Worm (Caenorhabditis elegans) whole organism, midembryonic: Measurements from ENCODE around the gene T22F7.3.

Source experiments
- T22C8.4 ChIP-seq: fragments of 200-800 bp; sonication (Bioruptor generic); IDR thresholded peaks from 2 replicates; pipeline ENCODE4 v1.3.6; 2022; ENCODE audit warnings: missing genetic modification characterization, missing compliant biosample characterization
- cog-1 ChIP-seq: sonication (generic microtip); optimal IDR thresholded peaks from 2 replicates; lab custom pipeline; 2016; ENCODE audit warnings: missing genetic modification characterization, missing compliant biosample characterization
- flt-1 ChIP-seq: fragments of 200-800 bp; sonication (Bioruptor generic); IDR thresholded peaks from 2 replicates; pipeline ENCODE4 v1.3.6; 2022; ENCODE audit warnings: missing genetic modification characterization, missing compliant biosample characterization
- klf-2 ChIP-seq: fragments of 200-800 bp; sonication (Bioruptor generic); conservative IDR thresholded peaks from 2 replicates; pipeline ENCODE4 v1.3.6; 2022; ENCODE audit warnings: missing genetic modification reagents, missing genetic modification characterization, missing compliant biosample characterization
- med-1 ChIP-seq: sonication (generic microtip); optimal IDR thresholded peaks from 2 replicates; lab custom pipeline; 2017; ENCODE audit warnings: missing genetic modification characterization, mild to moderate bottlenecking, missing compliant biosample characterization, antibody characterized with exemption, missing genetic modification reagents; ENCODE audit not compliant: insufficient read depth
- ref-1 ChIP-seq: fragments of 200-800 bp; sonication (Bioruptor generic); conservative IDR thresholded peaks from 2 replicates; pipeline ENCODE4 v1.3.6; 2022; ENCODE audit warnings: missing genetic modification reagents, missing genetic modification characterization, missing compliant biosample characterization
- tab-1 ChIP-seq: fragments of 200-800 bp; sonication (Bioruptor generic); IDR thresholded peaks from 2 replicates; pipeline ENCODE4 v1.3.6; 2022; ENCODE audit warnings: missing genetic modification characterization, missing compliant biosample characterization
- ztf-23 ChIP-seq: fragments of 200-800 bp; sonication (Bioruptor generic); IDR thresholded peaks from 2 replicates; pipeline ENCODE4 v1.3.6; 2022; ENCODE audit warnings: missing genetic modification reagents, missing genetic modification characterization, missing compliant biosample characterization
- ztf-29 ChIP-seq: fragments of 200-800 bp; sonication (Bioruptor generic); IDR thresholded peaks from 2 replicates; pipeline ENCODE4 v1.3.6; 2022; ENCODE audit warnings: missing genetic modification reagents, missing genetic modification characterization, missing compliant biosample characterization

The T22F7.3 gene

DNA sequence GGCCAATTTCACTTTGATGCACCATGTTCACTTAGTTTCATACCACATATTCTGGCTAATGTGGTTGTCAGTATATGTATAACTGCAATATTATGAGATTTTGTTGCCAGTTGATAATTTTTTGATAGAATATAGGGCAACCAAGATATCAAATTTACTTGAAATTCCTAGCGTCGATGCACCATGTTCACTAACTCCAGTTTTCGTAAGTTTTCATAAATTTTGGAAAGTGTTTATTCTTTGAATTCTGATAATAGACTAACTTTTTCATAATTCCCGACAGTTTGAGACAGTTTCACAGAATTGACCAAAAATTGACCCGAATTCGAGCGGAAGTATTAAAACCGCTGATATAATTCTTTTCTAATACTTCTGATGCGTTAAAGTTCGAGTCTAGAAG lies 13.2 kb upstream of the T22F7.3 start:
- TF ChIP-seq klf-2 (GFP tag; lab: Robert Waterston, UW): no peak
- TF ChIP-seq ztf-29: no peak
- no peak for TF ChIP-seq med-1 (GFP tag; lab: Kevin White, UChicago)
- no peak for TF ChIP-seq cog-1 (tag; lab: Kevin White, UChicago)
- no peak for TF ChIP-seq flt-1 (GFP tag; lab: Robert Waterston, UW)

DNA sequence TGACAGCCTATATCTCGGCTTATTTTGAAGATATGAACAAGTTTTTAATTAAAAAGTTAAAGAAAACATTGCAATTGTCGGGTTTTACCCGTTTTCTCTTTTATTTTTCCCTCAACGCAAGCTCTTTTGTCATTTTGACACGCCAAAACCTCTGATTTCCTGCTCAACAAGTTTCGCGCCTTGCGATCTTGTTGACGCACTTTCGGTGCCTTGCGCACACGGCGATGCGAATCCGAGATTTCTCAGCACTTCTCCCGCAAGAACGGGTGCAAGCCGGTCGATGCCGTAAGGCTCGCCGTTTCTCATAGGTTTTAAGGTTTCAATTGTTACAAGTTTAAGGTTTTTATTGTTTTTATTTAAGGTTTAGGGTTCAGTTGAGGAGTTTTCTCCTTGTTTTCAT lies 12.5 kb upstream of the T22F7.3 start:
- TF ChIP-seq ztf-23 (GFP tag; lab: Robert Waterston, UW): peak; percentile 50; the same call in 1 of the 2 replicates

DNA sequence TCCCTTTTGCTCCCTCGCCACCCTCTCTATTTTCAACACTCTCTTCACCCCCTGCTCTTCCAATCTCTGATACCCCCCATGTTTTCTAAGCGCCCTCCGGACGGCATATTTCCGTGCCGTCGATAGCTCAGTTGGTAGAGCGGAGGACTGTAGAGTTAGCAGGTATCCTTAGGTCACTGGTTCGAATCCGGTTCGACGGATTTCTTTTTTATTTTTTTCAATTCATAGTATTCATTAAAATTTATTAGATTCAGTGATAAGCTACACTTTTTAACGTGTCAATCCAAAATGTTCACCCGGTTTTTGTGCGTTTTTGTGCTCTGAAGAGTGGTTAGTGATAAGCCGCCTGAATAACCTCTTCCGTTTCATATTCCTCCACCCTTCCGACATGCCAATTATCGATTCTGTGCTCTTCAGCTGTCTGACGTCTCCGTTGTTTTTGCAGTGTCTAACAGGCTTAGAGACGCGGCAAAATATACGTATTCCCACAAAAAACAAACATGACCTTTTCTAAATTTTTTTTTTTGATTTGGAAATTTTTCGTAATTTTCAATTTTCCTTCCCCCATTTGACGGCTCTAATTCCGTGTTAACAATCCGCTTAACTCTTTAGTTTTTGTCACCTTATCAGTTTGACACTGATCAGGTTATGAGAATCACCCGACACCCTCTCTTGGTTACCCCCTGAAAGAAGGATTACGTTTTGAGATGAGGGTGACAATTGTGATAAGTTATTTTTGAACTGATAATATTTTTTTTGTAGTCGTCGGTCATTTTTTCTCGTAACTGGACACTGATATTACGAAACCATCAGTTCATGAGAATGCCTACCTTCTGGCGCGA lies 11.6 kb upstream of the T22F7.3 start:
- TF ChIP-seq ztf-29: peak; percentile 60
- TF ChIP-seq ref-1 (GFP tag; lab: Robert Waterston, UW): peak; percentile 77
- peak; percentile 34 for TF ChIP-seq med-1 (GFP tag; lab: Kevin White, UChicago)
- peak; percentile 94 for TF ChIP-seq flt-1 (GFP tag; lab: Robert Waterston, UW)
- TF ChIP-seq ztf-23 (GFP tag; lab: Robert Waterston, UW): peak; percentile 84
- TF ChIP-seq klf-2 (GFP tag; lab: Robert Waterston, UW): peak; percentile 60; the same call in 1 of the 2 replicates
- peak; percentile 69 for TF ChIP-seq T22C8.4 (GFP tag; lab: Robert Waterston, UW)
- TF ChIP-seq tab-1 (GFP tag; lab: Robert Waterston, UW): peak; percentile 90
- no peak for TF ChIP-seq cog-1 (tag; lab: Kevin White, UChicago)

DNA sequence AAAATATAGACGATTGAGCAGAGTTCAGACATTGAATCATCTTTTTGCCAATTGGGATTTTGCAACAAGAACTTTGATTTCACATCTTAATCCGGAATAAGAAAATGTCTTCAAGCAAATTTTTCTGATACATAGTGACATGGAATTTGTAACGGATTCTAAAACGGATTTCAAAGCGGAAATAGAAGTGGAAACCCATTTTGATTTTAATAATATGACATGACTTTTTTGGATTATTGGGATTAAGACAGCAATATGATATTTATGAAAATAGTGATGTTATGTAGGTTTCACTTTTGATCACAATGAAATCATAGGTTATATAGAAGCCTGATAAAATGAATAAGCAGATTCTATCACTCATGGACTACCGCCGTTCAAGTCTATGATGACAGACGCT lies 8.3 kb upstream of the T22F7.3 start:
- TF ChIP-seq ztf-23 (GFP tag; lab: Robert Waterston, UW) (no peak), T22C8.4 (GFP tag; lab: Robert Waterston, UW) (no peak), cog-1 (tag; lab: Kevin White, UChicago) (no peak), klf-2 (GFP tag; lab: Robert Waterston, UW) (no peak), flt-1 (GFP tag; lab: Robert Waterston, UW) (no peak), tab-1 (GFP tag; lab: Robert Waterston, UW) (no peak), med-1 (GFP tag; lab: Kevin White, UChicago) (no peak), ref-1 (GFP tag; lab: Robert Waterston, UW) (no peak), ztf-29 (no peak)

DNA sequence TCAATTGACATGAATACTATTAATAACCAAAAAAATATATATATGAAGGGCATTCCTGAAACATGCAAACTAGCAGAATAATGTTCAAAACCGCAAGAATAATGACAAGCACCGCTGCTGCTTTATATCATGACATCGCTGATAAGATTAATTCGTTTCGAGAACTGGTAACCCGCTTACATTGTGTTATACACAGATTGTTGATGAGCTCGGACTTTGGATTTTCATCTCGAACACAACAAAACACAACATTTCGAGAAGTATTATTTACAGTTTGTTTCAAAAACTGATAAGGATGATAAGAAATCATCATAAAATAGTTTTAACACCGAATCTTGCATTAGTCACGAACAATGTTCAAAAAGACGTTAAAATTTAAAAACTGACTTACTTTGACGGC lies 7.1 kb upstream of the T22F7.3 start:
- TF ChIP-seq tab-1 (GFP tag; lab: Robert Waterston, UW) (no peak), ref-1 (GFP tag; lab: Robert Waterston, UW) (no peak), med-1 (GFP tag; lab: Kevin White, UChicago) (no peak), flt-1 (GFP tag; lab: Robert Waterston, UW) (no peak), ztf-23 (GFP tag; lab: Robert Waterston, UW) (no peak), cog-1 (tag; lab: Kevin White, UChicago) (no peak), ztf-29 (no peak)

DNA sequence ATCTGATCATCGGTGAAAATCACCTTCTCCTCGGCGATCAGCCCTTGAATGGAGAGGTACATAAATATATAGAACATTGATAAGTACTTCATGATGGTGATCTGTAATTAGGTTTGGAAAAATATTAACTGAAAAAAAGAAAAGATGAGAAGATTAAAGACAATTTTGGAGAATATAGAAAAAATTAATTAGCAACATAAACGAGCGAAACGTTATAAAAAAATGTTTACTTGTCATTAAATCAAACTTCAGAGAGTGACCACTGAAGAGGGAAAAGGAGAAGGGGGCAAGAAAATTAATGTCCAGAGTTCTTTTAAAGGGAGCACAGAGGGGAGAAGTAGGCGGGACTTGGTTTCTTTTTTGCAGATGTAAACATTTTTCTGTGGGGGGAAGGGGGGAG lies 3.0 kb upstream of the T22F7.3 start, which contains the start of gene T22F7.4:
T22F7.4 (minus strand) TSS at position 101 of the 400 bp plus-strand sequence.
- TF ChIP-seq cog-1 (tag; lab: Kevin White, UChicago) (no peak), tab-1 (GFP tag; lab: Robert Waterston, UW) (no peak), ztf-23 (GFP tag; lab: Robert Waterston, UW) (no peak), T22C8.4 (GFP tag; lab: Robert Waterston, UW) (no peak), ztf-29 (no peak), ref-1 (GFP tag; lab: Robert Waterston, UW) (no peak), flt-1 (GFP tag; lab: Robert Waterston, UW) (no peak), med-1 (GFP tag; lab: Kevin White, UChicago) (no peak), klf-2 (GFP tag; lab: Robert Waterston, UW) (no peak)

DNA sequence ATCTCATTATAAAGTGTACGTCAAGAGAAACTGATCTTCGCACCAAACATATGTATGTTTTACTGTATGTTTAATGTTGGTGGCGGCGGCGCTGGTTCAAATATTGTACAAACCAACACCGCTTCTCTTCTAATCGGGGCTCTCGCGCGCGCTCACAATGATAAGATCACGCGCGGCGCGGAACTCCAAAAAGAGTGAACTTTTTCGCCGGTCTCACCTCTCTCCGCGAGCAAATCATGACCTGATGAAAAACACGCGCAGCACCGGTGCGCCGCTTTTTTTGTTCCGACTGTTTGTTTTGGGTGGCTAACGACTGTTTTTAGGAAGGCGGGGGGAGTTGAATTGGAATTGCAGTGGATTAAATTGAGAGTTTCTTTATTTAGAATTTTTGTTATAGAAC lies 10.5 kb downstream of the T22F7.3 start:
- TF ChIP-seq ztf-23 (GFP tag; lab: Robert Waterston, UW): no peak
- no peak for TF ChIP-seq T22C8.4 (GFP tag; lab: Robert Waterston, UW)
- no peak for TF ChIP-seq ref-1 (GFP tag; lab: Robert Waterston, UW)
- no peak for TF ChIP-seq tab-1 (GFP tag; lab: Robert Waterston, UW)
- TF ChIP-seq klf-2 (GFP tag; lab: Robert Waterston, UW): no peak
- TF ChIP-seq flt-1 (GFP tag; lab: Robert Waterston, UW): no peak
- no peak for TF ChIP-seq ztf-29
- TF ChIP-seq cog-1 (tag; lab: Kevin White, UChicago): no peak

DNA sequence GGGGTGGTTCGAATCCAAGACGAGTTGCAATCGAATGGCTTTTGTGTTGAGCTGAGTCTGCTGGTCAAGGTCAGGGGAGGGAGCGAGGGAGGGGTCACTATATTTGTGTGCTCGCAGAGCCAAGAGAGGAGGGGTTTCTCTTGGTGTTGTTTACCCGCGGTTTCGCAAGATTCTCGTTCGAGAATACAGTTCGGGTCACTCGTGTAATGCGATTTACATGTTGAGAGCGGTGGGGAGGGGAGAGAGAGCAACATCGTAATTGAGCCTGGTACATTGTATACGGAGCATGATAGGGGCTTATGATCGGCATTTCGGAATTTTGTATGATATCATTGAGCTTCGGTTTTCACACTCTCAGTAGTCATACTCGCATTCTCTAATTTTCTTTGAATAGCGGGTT lies 11.7 kb downstream of the T22F7.3 start, which contains the start of gene F30H5.3:
F30H5.3 (minus strand) TSS at position 101 of the 400 bp plus-strand sequence.
- TF ChIP-seq klf-2 (GFP tag; lab: Robert Waterston, UW) (no peak), ztf-23 (GFP tag; lab: Robert Waterston, UW) (no peak), cog-1 (tag; lab: Kevin White, UChicago) (no peak), med-1 (GFP tag; lab: Kevin White, UChicago) (no peak), tab-1 (GFP tag; lab: Robert Waterston, UW) (no peak), ztf-29 (no peak), ref-1 (GFP tag; lab: Robert Waterston, UW) (no peak), flt-1 (GFP tag; lab: Robert Waterston, UW) (no peak), T22C8.4 (GFP tag; lab: Robert Waterston, UW) (no peak)

DNA sequence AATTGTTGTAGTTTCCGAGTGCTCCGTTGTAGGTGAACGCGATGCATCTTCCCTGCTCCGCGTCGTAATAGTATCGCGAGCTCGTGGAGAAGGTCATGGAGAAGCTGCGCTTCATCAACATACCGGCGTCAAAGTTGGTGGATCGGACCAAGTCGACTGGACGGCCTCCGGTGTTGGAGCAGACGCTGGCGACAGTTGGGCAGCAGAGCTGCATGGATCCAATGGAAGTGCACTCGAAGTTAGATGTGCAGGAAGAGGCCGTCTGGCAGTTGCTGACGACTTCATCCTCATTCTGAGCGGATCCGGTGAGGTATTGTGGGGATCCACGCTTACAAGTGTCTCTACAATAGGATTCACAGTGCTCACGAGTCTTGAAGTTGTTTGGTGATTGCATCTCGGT lies 14.8 kb downstream of the T22F7.3 start:
- TF ChIP-seq T22C8.4 (GFP tag; lab: Robert Waterston, UW) (no peak), ztf-23 (GFP tag; lab: Robert Waterston, UW) (no peak), med-1 (GFP tag; lab: Kevin White, UChicago) (no peak), cog-1 (tag; lab: Kevin White, UChicago) (no peak), klf-2 (GFP tag; lab: Robert Waterston, UW) (no peak)
